Worm (Caenorhabditis elegans): ENCODE data around the gene F17A9.5.
A peak's percentile ranks its signal among the peaks of the same experiment; 100 is the strongest.

Gene F17A9.5

ce11 chrV:6121659-6122058 is 8.9 kb upstream of the F17A9.5 start:
- TF ChIP-seq nhr-77 (tag; optimal IDR thresholded peaks at IDR 0.05) = no peak
- TF ChIP-seq lin-13 (GFP tag; optimal IDR thresholded peaks at IDR 0.05) = no peak
- TF ChIP-seq aly-2 (tag; optimal IDR thresholded peaks at IDR 0.05) = no peak
- no peak for TF ChIP-seq mdl-1 (tag; optimal IDR thresholded peaks at IDR 0.05)
- TF ChIP-seq mbf-1 (tag; optimal IDR thresholded peaks at IDR 0.05) = no peak
- TF ChIP-seq ceh-16 (tag; optimal IDR thresholded peaks at IDR 0.05) = no peak
- no peak for TF ChIP-seq nhr-25 (tag; optimal IDR thresholded peaks at IDR 0.05)
- no peak for TF ChIP-seq ztf-11 (tag; optimal IDR thresholded peaks at IDR 0.05)
- TF ChIP-seq lin-11 (tag; optimal IDR thresholded peaks at IDR 0.05) = no peak
- no peak for TF ChIP-seq Y55F3AM.14 (GFP tag; optimal IDR thresholded peaks at IDR 0.05)
- no peak for TF ChIP-seq sem-4 (tag; optimal IDR thresholded peaks at IDR 0.05)
- TF ChIP-seq F13H6.1 (tag; optimal IDR thresholded peaks at IDR 0.05) = no peak
- TF ChIP-seq ztf-4 (tag; optimal IDR thresholded peaks at IDR 0.05) = no peak
- TF ChIP-seq nhr-6 (tag; optimal IDR thresholded peaks at IDR 0.05) = no peak
- no peak for TF ChIP-seq egl-27 (tag; optimal IDR thresholded peaks at IDR 0.05)
- TF ChIP-seq dmd-4 (tag; optimal IDR thresholded peaks at IDR 0.05) = no peak
- no peak for TF ChIP-seq nhr-129 (tag; optimal IDR thresholded peaks at IDR 0.05)
- no peak for TF ChIP-seq ama-1 (optimal IDR thresholded peaks at IDR 0.05)

- TF ChIP-seq ceh-16 (tag; optimal IDR thresholded peaks at IDR 0.05) (no peak), mab-5 (tag; optimal IDR thresholded peaks at IDR 0.05) (no peak), nhr-25 (tag; optimal IDR thresholded peaks at IDR 0.05) (no peak), skn-1 (tag; optimal IDR thresholded peaks at IDR 0.05) (no peak), dmd-4 (tag; optimal IDR thresholded peaks at IDR 0.05) (no peak), aly-2 (tag; optimal IDR thresholded peaks at IDR 0.05) (no peak), sma-9 (GFP tag; optimal IDR thresholded peaks at IDR 0.05) (no peak), sma-9 (tag; optimal IDR thresholded peaks at IDR 0.05) (no peak), sem-4 (tag; optimal IDR thresholded peaks at IDR 0.05) (no peak), gmeb-1 (tag; optimal IDR thresholded peaks at IDR 0.05) (no peak), elt-1 (tag; optimal IDR thresholded peaks at IDR 0.05) (no peak), nhr-237 (tag; optimal IDR thresholded peaks at IDR 0.05) (no peak), sma-3 (GFP tag; optimal IDR thresholded peaks at IDR 0.05) (no peak), ZK546.5 (tag; optimal IDR thresholded peaks at IDR 0.05) (no peak), lin-11 (tag; optimal IDR thresholded peaks at IDR 0.05) (no peak)
Observed at ce11 chrV:6120156-6120879, 7.5 kb upstream of the F17A9.5 start, which contains the start of gene ceh-49. Gene ceh-49 (minus strand): TSS chrV:6120206.

ce11 chrV:6117013-6117412 is 4.2 kb upstream of the F17A9.5 start:
- TF ChIP-seq ceh-82 (tag; optimal IDR thresholded peaks at IDR 0.05) (no peak), skn-1 (tag; optimal IDR thresholded peaks at IDR 0.05) (no peak)

- TF ChIP-seq sem-4 (tag; optimal IDR thresholded peaks at IDR 0.05) (no peak), nhr-129 (tag; optimal IDR thresholded peaks at IDR 0.05) (peak; percentile 36), sma-9 (GFP tag; optimal IDR thresholded peaks at IDR 0.05) (peak; percentile 57), sma-9 (tag; optimal IDR thresholded peaks at IDR 0.05) (no peak), sma-3 (GFP tag; optimal IDR thresholded peaks at IDR 0.05) (peak; percentile 6), ztf-1 (GFP tag; conservative IDR thresholded peaks at IDR 0.05) (no peak), fos-1 (tag; optimal IDR thresholded peaks at IDR 0.05) (peak; percentile 45), nhr-25 (tag; optimal IDR thresholded peaks at IDR 0.05) (no peak), lin-11 (tag; optimal IDR thresholded peaks at IDR 0.05) (peak; percentile 12), F13H6.1 (tag; optimal IDR thresholded peaks at IDR 0.05) (peak; percentile 45), nhr-77 (tag; optimal IDR thresholded peaks at IDR 0.05) (no peak), skn-1 (tag; optimal IDR thresholded peaks at IDR 0.05) (peak; percentile 90)
Observed at ce11 chrV:6110533-6110932, 2.3 kb downstream of the F17A9.5 start, which contains the start of gene F17A9.4. Gene F17A9.4 (minus strand): TSS chrV:6110629.

ce11 chrV:6107474-6107873 is 5.3 kb downstream of the F17A9.5 start, which contains the start of gene cwf-19L1:
Gene cwf-19L1 (plus strand): TSS chrV:6107828.
- TF ChIP-seq alr-1 (tag; optimal IDR thresholded peaks at IDR 0.05) (no peak), nhr-21 (tag; optimal IDR thresholded peaks at IDR 0.05) (peak; percentile 57), ceh-82 (tag; optimal IDR thresholded peaks at IDR 0.05) (no peak), nhr-237 (tag; optimal IDR thresholded peaks at IDR 0.05) (no peak), unc-39 (tag; optimal IDR thresholded peaks at IDR 0.05) (no peak), skn-1 (tag; optimal IDR thresholded peaks at IDR 0.05) (no peak), mdl-1 (tag; optimal IDR thresholded peaks at IDR 0.05) (no peak), dmd-4 (tag; optimal IDR thresholded peaks at IDR 0.05) (no peak), lin-39 (tag; optimal IDR thresholded peaks at IDR 0.05) (no peak), ztf-4 (tag; optimal IDR thresholded peaks at IDR 0.05) (no peak), Y55F3AM.14 (GFP tag; optimal IDR thresholded peaks at IDR 0.05) (no peak), unc-62 (GFP tag; optimal IDR thresholded peaks at IDR 0.05) (peak; percentile 3), ztf-11 (tag; optimal IDR thresholded peaks at IDR 0.05) (no peak), zag-1 (tag; optimal IDR thresholded peaks at IDR 0.05) (no peak), crh-2 (tag; optimal IDR thresholded peaks at IDR 0.05) (peak; percentile 68), nhr-11 (tag; optimal IDR thresholded peaks at IDR 0.05) (no peak), lsy-2 (tag; optimal IDR thresholded peaks at IDR 0.05) (peak; percentile 13 to 77), elt-3 (tag; optimal IDR thresholded peaks at IDR 0.05) (no peak), nhr-25 (tag; optimal IDR thresholded peaks at IDR 0.05) (peak; percentile 53), ceh-16 (tag; optimal IDR thresholded peaks at IDR 0.05) (no peak), C34F6.9 (tag; optimal IDR thresholded peaks at IDR 0.05) (peak; percentile 76), snpc-4 (tag; optimal IDR thresholded peaks at IDR 0.05) (peak; percentile 24), fos-1 (tag; optimal IDR thresholded peaks at IDR 0.05) (peak; percentile 9), nhr-6 (tag; optimal IDR thresholded peaks at IDR 0.05) (no peak), nhr-10 (tag; optimal IDR thresholded peaks at IDR 0.05) (no peak), nhr-77 (tag; optimal IDR thresholded peaks at IDR 0.05) (no peak), ZK546.5 (tag; optimal IDR thresholded peaks at IDR 0.05) (no peak)
